Worm (Caenorhabditis elegans) whole organism, L3 larva: ENCODE measurements around the gene W08F4.1.

Experiments used
- aly-2 ChIP-seq: fragments of 150-350 bp; optimal IDR thresholded peaks from 2 replicates; lab custom pipeline; 2014; ENCODE audit warnings: missing biosample characterization, missing genetic modification characterization
- ama-1 ChIP-seq: fragments of 150-350 bp; optimal IDR thresholded peaks from 2 replicates; lab custom pipeline; 2018
- ceh-82 ChIP-seq: fragments of 150-350 bp; optimal IDR thresholded peaks from 2 replicates; lab custom pipeline; 2014; ENCODE audit warnings: missing biosample characterization, missing genetic modification characterization
- mdl-1 ChIP-seq: fragments of 150-350 bp; optimal IDR thresholded peaks from 2 replicates; lab custom pipeline; 2014; ENCODE audit warnings: missing biosample characterization, missing genetic modification characterization
- nhr-28 ChIP-seq: fragments of 150-350 bp; optimal IDR thresholded peaks from 2 replicates; lab custom pipeline; 2014; ENCODE audit warnings: missing biosample characterization, missing genetic modification characterization
- nhr-67 ChIP-seq: fragments of 150-350 bp; optimal IDR thresholded peaks from 2 replicates; lab custom pipeline; 2014; ENCODE audit warnings: missing biosample characterization, missing genetic modification characterization
- pha-4 ChIP-seq: fragments of 150-350 bp; optimal IDR thresholded peaks from 2 replicates; lab custom pipeline; 2014; ENCODE audit warnings: missing biosample characterization, missing genetic modification reagents, missing genetic modification characterization
- sea-2 ChIP-seq: fragments of 150-350 bp; sonication (generic microtip); optimal IDR thresholded peaks from 4 replicates; lab custom pipeline; 2014; ENCODE audit warnings: missing biosample characterization, missing genetic modification reagents, missing genetic modification characterization
- snpc-4 ChIP-seq: fragments of 150-350 bp; optimal IDR thresholded peaks from 2 replicates; lab custom pipeline; 2014; ENCODE audit warnings: missing biosample characterization, missing genetic modification characterization
- unc-39 ChIP-seq: sonication (generic microtip); optimal IDR thresholded peaks from 4 replicates; lab custom pipeline; 2017; ENCODE audit warnings: missing biosample characterization, missing genetic modification characterization
- unc-62 ChIP-seq: fragments of 150-350 bp; sonication (generic microtip); optimal IDR thresholded peaks from 4 replicates; lab custom pipeline; 2014; ENCODE audit warnings: missing biosample characterization, missing genetic modification reagents, missing genetic modification characterization
- zag-1 ChIP-seq: fragments of 150-350 bp; optimal IDR thresholded peaks from 2 replicates; lab custom pipeline; 2014; ENCODE audit warnings: missing biosample characterization, missing genetic modification characterization
- ztf-11 ChIP-seq: fragments of 150-350 bp; optimal IDR thresholded peaks from 2 replicates; lab custom pipeline; 2014; ENCODE audit warnings: missing biosample characterization, missing genetic modification characterization

DNA sequence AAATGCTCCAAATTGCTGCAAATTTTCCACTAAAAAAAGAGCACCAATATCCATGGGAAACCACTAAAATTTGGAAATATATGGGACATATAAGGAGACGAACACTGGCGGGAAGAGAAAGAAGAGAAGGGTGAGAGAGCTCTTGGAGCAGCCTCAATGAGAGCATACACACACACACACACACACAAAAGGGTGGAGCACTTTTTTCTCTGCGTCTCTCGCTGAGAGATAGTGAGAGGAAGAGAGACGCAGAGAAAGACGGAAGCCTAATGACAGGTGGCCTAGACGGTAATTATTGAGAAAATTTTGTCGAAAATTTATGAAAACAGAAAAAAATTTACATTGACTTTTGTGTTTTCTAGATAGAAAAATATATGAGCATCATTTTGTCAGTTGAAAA is 29.2 kb downstream of the W08F4.1 start:
- no peak for TF ChIP-seq mdl-1
- TF ChIP-seq aly-2 (tag; lab: Kevin White, UChicago) = no peak
- TF ChIP-seq snpc-4 (tag; lab: Kevin White, UChicago) = no peak
- no peak for TF ChIP-seq zag-1 (tag; lab: Kevin White, UChicago)
- peak; percentile 60 for TF ChIP-seq pha-4 (tag; lab: Kevin White, UChicago)
- TF ChIP-seq unc-62 (GFP tag; lab: Kevin White, UChicago) = no peak
- no peak for TF ChIP-seq nhr-67 (tag; lab: Kevin White, UChicago)
- TF ChIP-seq unc-39 (tag; lab: Kevin White, UChicago) = no peak
- no peak for TF ChIP-seq ceh-82 (tag; lab: Kevin White, UChicago)
- no peak for TF ChIP-seq ztf-11 (tag; lab: Kevin White, UChicago)
- TF ChIP-seq sea-2 (GFP tag; lab: Kevin White, UChicago) = no peak
- TF ChIP-seq nhr-28 (tag; lab: Kevin White, UChicago) = no peak
- TF ChIP-seq ama-1 (lab: Kevin White, UChicago) = no peak
